Fruit fly (Drosophila melanogaster): ENCODE data around the gene kirre.
A peak's percentile ranks its signal among the peaks of the same experiment; 100 is the strongest.

Gene kirre

DNA sequence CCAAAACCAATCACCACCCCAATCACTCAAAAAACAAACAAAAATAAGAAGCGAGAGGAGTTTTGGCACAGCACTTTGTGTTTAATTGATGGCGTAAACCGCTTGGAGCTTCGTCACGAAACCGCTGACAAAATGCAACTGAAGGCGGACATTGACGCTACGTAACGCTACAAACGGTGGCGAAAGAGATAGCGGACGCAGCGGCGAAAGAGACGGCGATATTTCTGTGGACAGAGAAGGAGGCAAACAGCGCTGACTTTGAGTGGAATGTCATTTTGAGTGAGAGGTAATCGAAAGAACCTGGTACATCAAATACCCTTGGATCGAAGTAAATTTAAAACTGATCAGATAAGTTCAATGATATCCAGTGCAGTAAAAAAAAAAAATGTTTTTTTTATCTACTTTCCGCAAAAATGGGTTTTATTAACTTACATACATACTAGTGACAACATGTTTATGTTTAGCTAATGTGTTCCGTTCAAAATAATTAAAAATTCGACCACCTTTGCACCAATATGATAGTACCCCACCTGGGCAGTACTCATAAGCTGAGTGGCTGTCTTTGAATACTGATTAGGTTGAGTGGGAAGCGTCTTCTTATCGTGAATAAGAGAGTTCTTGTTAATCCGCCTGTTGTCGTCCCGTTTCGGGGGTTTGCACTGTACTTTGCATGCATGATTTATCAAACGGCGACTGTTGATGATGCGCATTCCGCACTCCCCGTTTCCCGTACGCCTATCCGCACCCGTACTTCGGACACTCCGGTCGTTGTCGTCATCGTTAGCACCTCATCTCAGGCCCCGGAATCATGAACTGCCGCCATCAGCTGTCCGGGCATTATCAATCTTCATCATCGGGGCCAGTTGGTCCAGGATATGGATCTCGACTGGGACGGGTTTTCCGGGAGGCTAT lies 56.4 kb downstream of the kirre start, which contains the start of gene w (continued):
- TF ChIP-seq pdm3 (GFP tag; optimal IDR thresholded peaks at IDR 0.05) = no peak
- TF ChIP-seq CG10631 (GFP tag; optimal IDR thresholded peaks at IDR 0.05) = no peak
- no peak for TF ChIP-seq eg (GFP tag; IDR thresholded peaks at IDR 0.05)
- peak; percentile 51 for TF ChIP-seq cyc (GFP tag; optimal IDR thresholded peaks at IDR 0.05)
- TF ChIP-seq CG15336 (GFP tag; IDR thresholded peaks at IDR 0.05) = no peak
- TF ChIP-seq topi (GFP tag; optimal IDR thresholded peaks at IDR 0.05) = peak; percentile 75
- peak; percentile 31 for TF ChIP-seq CG3919 (GFP tag; optimal IDR thresholded peaks at IDR 0.05)
- TF ChIP-seq salr (GFP tag; optimal IDR thresholded peaks at IDR 0.05) = no peak
- no peak for TF ChIP-seq Lpt (GFP tag; optimal IDR thresholded peaks at IDR 0.05)
- TF ChIP-seq acj6 (GFP tag; optimal IDR thresholded peaks at IDR 0.05) = no peak
- TF ChIP-seq CG6792 (GFP tag; optimal IDR thresholded peaks at IDR 0.05) = no peak
- TF ChIP-seq CG10669 (GFP tag; optimal IDR thresholded peaks at IDR 0.05) = no peak
- no peak for TF ChIP-seq Gug (GFP tag; IDR thresholded peaks at IDR 0.05)
- TF ChIP-seq CG32006 (GFP tag; optimal IDR thresholded peaks at IDR 0.05) = no peak
- TF ChIP-seq CG6854 (GFP tag; optimal IDR thresholded peaks at IDR 0.05) = peak; percentile 10
- no peak for TF ChIP-seq dsx (GFP tag; optimal IDR thresholded peaks at IDR 0.05; ENCODE audit: poor library complexity, severe bottlenecking)
- no peak for TF ChIP-seq CG3032 (tag; optimal IDR thresholded peaks at IDR 0.05)
- no peak for TF ChIP-seq esn (GFP tag; optimal IDR thresholded peaks at IDR 0.05)
- no peak for TF ChIP-seq ss (GFP tag; optimal IDR thresholded peaks at IDR 0.05)
- TF ChIP-seq Smox (GFP tag; optimal IDR thresholded peaks at IDR 0.05) = no peak
- TF ChIP-seq Eip78C (GFP tag) = peak; percentile 73

DNA sequence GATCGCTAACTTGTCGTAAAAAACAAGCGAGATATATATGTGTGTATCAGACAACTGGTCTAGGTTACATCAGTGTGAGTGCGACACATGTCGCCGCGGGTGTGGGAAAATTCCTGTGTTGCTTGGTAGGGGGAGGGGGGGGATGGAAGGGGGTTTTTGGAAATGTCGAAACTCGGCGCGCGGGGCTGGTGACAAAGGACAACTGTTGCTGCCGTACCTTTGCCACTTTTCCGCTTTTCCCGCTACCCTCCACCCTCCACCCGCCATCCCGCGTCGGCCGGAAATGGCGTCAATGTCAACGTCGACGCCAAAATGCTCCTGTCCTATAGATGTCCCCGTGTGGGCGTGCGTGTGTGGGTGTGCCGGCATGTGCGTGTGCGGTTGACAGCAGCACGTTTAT lies 62.8 kb downstream of the kirre start:
- TF ChIP-seq Blimp-1 (GFP tag; optimal IDR thresholded peaks at IDR 0.05) (no peak), CG6163 (GFP tag; IDR thresholded peaks at IDR 0.05) (no peak), cyc (GFP tag; optimal IDR thresholded peaks at IDR 0.05) (no peak), lz (GFP tag; optimal IDR thresholded peaks at IDR 0.05) (no peak), ss (GFP tag; optimal IDR thresholded peaks at IDR 0.05) (no peak), CG4318 (GFP tag; optimal IDR thresholded peaks at IDR 0.05) (no peak), OdsH (GFP tag; optimal IDR thresholded peaks at IDR 0.05) (no peak), CG34406 (GFP tag; optimal IDR thresholded peaks at IDR 0.05) (no peak), CG15336 (GFP tag; IDR thresholded peaks at IDR 0.05) (no peak), pdm3 (GFP tag; optimal IDR thresholded peaks at IDR 0.05) (no peak), Eip78C (GFP tag) (no peak), CG8119 (GFP tag; IDR thresholded peaks at IDR 0.05) (no peak), CG16779 (tag; optimal IDR thresholded peaks at IDR 0.05) (no peak), esn (GFP tag; optimal IDR thresholded peaks at IDR 0.05) (no peak), svp (GFP tag) (no peak)

DNA sequence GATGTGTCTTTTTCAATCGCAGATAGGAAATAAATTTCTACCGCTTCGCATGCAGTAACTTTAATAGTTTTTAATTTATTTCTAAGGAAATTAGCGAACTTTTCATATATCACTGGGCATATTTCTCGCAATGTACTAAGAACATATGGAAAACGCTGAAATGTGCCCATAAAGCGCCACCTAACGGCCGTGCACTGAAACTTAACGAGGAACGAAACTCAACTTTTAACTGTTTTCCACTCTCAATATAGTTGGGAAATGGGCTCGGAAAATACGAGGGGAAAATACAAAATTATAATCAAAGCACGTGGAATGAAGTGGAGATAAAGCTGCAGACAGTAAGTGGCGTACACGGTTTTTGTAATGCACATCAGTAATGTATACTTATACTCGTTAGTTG lies 63.6 kb downstream of the kirre start:
- TF ChIP-seq svp (GFP tag) (peak; percentile 19), CG34406 (GFP tag; optimal IDR thresholded peaks at IDR 0.05) (no peak), OdsH (GFP tag; optimal IDR thresholded peaks at IDR 0.05) (no peak)

DNA sequence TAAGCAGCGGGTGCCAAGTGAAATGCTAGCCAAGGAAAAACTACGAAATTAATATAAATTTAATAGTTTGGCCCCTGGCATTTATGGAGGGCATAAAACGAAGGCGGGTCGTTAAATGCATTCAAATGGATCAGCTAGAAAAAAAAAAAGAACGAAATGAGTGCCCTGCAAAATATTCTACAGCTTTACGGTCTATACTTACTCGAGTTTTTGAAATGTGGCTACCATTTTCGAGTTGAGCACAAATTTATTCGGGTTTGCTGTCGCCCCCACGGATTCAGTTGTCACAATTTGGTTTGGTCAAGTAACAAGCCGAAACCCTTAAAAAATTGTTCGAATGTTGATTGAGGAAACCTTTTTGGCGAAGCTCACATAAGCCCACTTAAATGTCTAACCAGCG lies 69.4 kb downstream of the kirre start, which contains the start of gene CG12498:
TSS of gene CG12498 (plus strand) at position 301 of the 400 bp plus-strand sequence.
- no peak for TF ChIP-seq CG31627 (GFP tag; optimal IDR thresholded peaks at IDR 0.05)
- no peak for TF ChIP-seq fd59A (GFP tag; optimal IDR thresholded peaks at IDR 0.05)
- no peak for TF ChIP-seq Sox102F (GFP tag; optimal IDR thresholded peaks at IDR 0.05)
- no peak for TF ChIP-seq Sox15 (GFP tag; optimal IDR thresholded peaks at IDR 0.05)
- no peak for TF ChIP-seq CG6163 (GFP tag; IDR thresholded peaks at IDR 0.05)
- no peak for TF ChIP-seq CG6808 (GFP tag; optimal IDR thresholded peaks at IDR 0.05)
- no peak for TF ChIP-seq CG11902 (GFP tag; optimal IDR thresholded peaks at IDR 0.05)
- TF ChIP-seq lz (GFP tag; optimal IDR thresholded peaks at IDR 0.05) = no peak
- no peak for TF ChIP-seq CG9139 (GFP tag; optimal IDR thresholded peaks at IDR 0.05)
- no peak for TF ChIP-seq Ets96B (tag; optimal IDR thresholded peaks at IDR 0.05)
- no peak for TF ChIP-seq CG8119 (GFP tag; IDR thresholded peaks at IDR 0.05)
- no peak for TF ChIP-seq CG6792 (GFP tag; optimal IDR thresholded peaks at IDR 0.05)
- TF ChIP-seq acj6 (GFP tag; optimal IDR thresholded peaks at IDR 0.05) = no peak
- no peak for TF ChIP-seq vri (GFP tag; optimal IDR thresholded peaks at IDR 0.05)
- no peak for TF ChIP-seq ss (GFP tag; optimal IDR thresholded peaks at IDR 0.05)
- no peak for TF ChIP-seq CG7368 (GFP tag; optimal IDR thresholded peaks at IDR 0.05)
- TF ChIP-seq fkh (GFP tag; optimal IDR thresholded peaks at IDR 0.05) = no peak
- no peak for TF ChIP-seq CG11294 (GFP tag; IDR thresholded peaks at IDR 0.05)
- no peak for TF ChIP-seq cyc (GFP tag; optimal IDR thresholded peaks at IDR 0.05)
- no peak for TF ChIP-seq CG3919 (GFP tag; optimal IDR thresholded peaks at IDR 0.05)

Measured in whole organism, prepupa.